Fruit fly (Drosophila melanogaster): ENCODE measurements around the gene CG16959.

dm6 chr3L:15093929-15094588 is 31.1 kb downstream of the CG16959 start:
- TF ChIP-seq psq (optimal IDR thresholded peaks at IDR 0.05) (no peak), Dll (optimal IDR thresholded peaks at IDR 0.05) (no peak)
